Worm (Caenorhabditis elegans) whole organism, dauer: ENCODE results near the gene T28C6.10.

Source experiments
- unc-62 ChIP-seq: sonication (generic microtip); optimal IDR thresholded peaks from 2 replicates; lab custom pipeline; 2017; ENCODE audit warnings: missing biosample characterization, missing genetic modification reagents, missing genetic modification characterization

The T28C6.10 gene

ce11 chrIV:8815162-8815561, 2.6 kb upstream of the T28C6.10 start:
- TF ChIP-seq unc-62 = no peak

- no peak for TF ChIP-seq unc-62
These were observed 1.7 kb upstream of the T28C6.10 start, which contains the start of gene grsp-2 for ce11 chrIV:8816029-8816428. TSS of gene grsp-2 (plus strand) at chrIV:8816329.

ce11 chrIV:8816617-8817016, 1.1 kb upstream of the T28C6.10 start:
- no peak for TF ChIP-seq unc-62

ce11 chrIV:8819471-8819870, 1.7 kb downstream of the T28C6.10 start:
- TF ChIP-seq unc-62 = no peak

ce11 chrIV:8820041-8820440, 2.3 kb downstream of the T28C6.10 start, which contains the start of gene T28C6.3:
TSS of gene T28C6.3 (plus strand) at chrIV:8820341.
- no peak for TF ChIP-seq unc-62

- TF ChIP-seq unc-62 = no peak
These were observed 3.4 kb downstream of the T28C6.10 start, which contains the start of gene T28C6.5 for ce11 chrIV:8821147-8821546. TSS of gene T28C6.5 (plus strand) at chrIV:8821447.

ce11 chrIV:8822598-8822997, 4.9 kb downstream of the T28C6.10 start:
- TF ChIP-seq unc-62 = no peak

ce11 chrIV:8824145-8824833, 6.5 kb downstream of the T28C6.10 start, which contains the start of the genes col-117 and col-3:
TSS of gene col-117 (minus strand) at chrIV:8824195.
TSS of gene col-3 (plus strand) at chrIV:8824783.
- no peak for TF ChIP-seq unc-62

- no peak for TF ChIP-seq unc-62
These were observed 8.4 kb downstream of the T28C6.10 start for ce11 chrIV:8825997-8826605.

- TF ChIP-seq unc-62 = no peak
These were observed 8.9 kb downstream of the T28C6.10 start for ce11 chrIV:8826606-8827000.

- TF ChIP-seq unc-62 = no peak
These were observed 9.8 kb downstream of the T28C6.10 start, which contains the start of gene T28C6.7 for ce11 chrIV:8827500-8827899. TSS of gene T28C6.7 (plus strand) at chrIV:8827800.

- TF ChIP-seq unc-62 = no peak
These were observed 12.9 kb downstream of the T28C6.10 start, which contains the start of gene T28C6.8 for ce11 chrIV:8830591-8830990. TSS of gene T28C6.8 (minus strand) at chrIV:8830727.

ce11 chrIV:8840161-8840765, 22.5 kb downstream of the T28C6.10 start, which contains the start of the genes T28C6.11 and T11B7.1:
TSS of gene T28C6.11 (minus strand) at chrIV:8840261.
TSS of gene T11B7.1 (plus strand) at chrIV:8840715.
- TF ChIP-seq unc-62 = no peak

- no peak for TF ChIP-seq unc-62
These were observed 26.7 kb downstream of the T28C6.10 start, which contains the start of gene T11B7.2 for ce11 chrIV:8844457-8844856. TSS of gene T11B7.2 (minus strand) at chrIV:8844557.

- no peak for TF ChIP-seq unc-62
These were observed 28.2 kb downstream of the T28C6.10 start for ce11 chrIV:8845922-8846321.

ce11 chrIV:8847918-8848317, 30.2 kb downstream of the T28C6.10 start, which contains the start of gene col-118:
TSS of gene col-118 (plus strand) at chrIV:8848218.
- TF ChIP-seq unc-62 = no peak

- no peak for TF ChIP-seq unc-62
These were observed 31.2 kb downstream of the T28C6.10 start for ce11 chrIV:8848983-8849382.
